Worm (Caenorhabditis elegans): ENCODE measurements around the gene disl-2.

Gene disl-2

DNA sequence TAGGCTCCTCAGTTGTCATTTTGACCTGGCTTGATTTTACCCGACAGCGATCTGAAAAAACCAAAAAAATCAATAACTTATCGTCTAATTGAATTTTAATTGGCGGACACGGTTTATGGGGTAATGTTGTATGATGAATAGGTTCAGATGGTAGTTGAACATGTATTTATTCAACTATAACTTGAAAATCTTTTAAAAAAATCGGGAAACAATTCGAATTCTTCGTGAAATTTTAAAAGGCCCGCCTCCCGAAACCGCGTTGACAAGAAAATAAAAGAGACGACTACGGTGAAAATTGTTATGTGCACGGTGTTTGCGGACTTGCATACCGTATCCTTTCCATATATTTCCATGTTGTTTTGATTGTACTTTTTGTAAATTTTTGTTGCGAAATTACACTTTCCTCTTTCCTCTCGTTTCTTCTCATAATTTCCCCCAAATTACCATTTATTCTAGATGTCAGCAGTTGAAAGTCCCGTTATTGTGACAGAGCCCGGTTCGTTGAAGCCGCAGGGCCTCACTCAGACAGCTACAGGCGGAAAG lies at the start of gene disl-2, which contains the start of gene T24G10.2:
Gene disl-2, plus strand, starts transcription at position 457 of the 543 bp plus-strand sequence.
Gene T24G10.2, minus strand, starts transcription at position 51 of the 543 bp plus-strand sequence.
- peak; percentile 38 for TF ChIP-seq cog-1 (tag; optimal IDR thresholded peaks at IDR 0.05)
- no peak for TF ChIP-seq ztf-29 (GFP tag; IDR thresholded peaks at IDR 0.05)
- peak; percentile 37; the same call in 1 of the 2 replicates for TF ChIP-seq T22C8.4 (GFP tag; IDR thresholded peaks at IDR 0.05)
- TF ChIP-seq ztf-23 (GFP tag; IDR thresholded peaks at IDR 0.05): no peak

DNA sequence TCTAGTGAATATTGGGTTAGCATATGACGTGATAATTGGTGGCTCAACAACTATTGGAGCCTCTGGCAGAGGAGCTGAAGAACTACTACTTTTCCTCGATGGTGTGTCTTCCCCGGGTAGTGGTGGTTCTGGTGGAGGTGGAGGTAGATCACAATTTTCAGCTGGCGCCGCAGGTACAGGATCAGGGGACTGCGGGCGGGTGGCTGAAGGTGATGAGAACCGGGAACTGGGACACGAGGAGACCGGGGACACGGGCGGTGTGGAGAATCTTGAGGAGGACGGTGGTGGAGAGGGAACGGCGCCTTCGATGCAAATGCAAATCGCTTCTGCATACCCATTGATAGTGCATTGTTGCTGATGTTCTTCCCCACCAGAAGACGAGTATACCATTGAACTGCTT lies 47.2 kb upstream of the disl-2 start:
- TF ChIP-seq ref-1 (GFP tag; conservative IDR thresholded peaks at IDR 0.05) (no peak), flt-1 (GFP tag; IDR thresholded peaks at IDR 0.05) (no peak), ztf-29 (GFP tag; IDR thresholded peaks at IDR 0.05) (no peak), ztf-23 (GFP tag; IDR thresholded peaks at IDR 0.05) (no peak), med-1 (GFP tag; optimal IDR thresholded peaks at IDR 0.05; ENCODE audit: insufficient read depth) (no peak), tab-1 (GFP tag; IDR thresholded peaks at IDR 0.05) (no peak), klf-2 (GFP tag; conservative IDR thresholded peaks at IDR 0.05) (no peak), cog-1 (tag; optimal IDR thresholded peaks at IDR 0.05) (no peak), T22C8.4 (GFP tag; IDR thresholded peaks at IDR 0.05) (no peak)

DNA sequence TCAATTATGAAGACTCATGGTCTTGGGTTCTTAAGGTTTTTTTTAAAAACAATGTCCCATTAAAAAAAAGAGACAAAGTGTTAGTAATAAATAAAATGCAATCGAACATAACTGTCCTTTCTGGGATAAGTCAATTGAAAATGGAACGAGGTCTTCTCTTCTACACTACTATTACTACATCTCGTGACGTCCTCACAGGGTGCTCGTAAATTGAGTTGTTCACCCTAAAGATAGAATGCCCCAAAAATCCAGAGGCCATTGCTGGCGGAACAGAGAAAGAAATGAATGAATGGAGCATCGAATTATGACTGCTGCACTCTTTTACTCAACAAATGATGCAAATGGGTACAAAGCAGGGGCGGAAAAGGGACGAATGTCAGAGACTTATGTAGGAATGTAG lies 40.5 kb upstream of the disl-2 start:
- TF ChIP-seq T22C8.4 (GFP tag; IDR thresholded peaks at IDR 0.05): no peak
- TF ChIP-seq tab-1 (GFP tag; IDR thresholded peaks at IDR 0.05): no peak
- TF ChIP-seq flt-1 (GFP tag; IDR thresholded peaks at IDR 0.05): no peak

DNA sequence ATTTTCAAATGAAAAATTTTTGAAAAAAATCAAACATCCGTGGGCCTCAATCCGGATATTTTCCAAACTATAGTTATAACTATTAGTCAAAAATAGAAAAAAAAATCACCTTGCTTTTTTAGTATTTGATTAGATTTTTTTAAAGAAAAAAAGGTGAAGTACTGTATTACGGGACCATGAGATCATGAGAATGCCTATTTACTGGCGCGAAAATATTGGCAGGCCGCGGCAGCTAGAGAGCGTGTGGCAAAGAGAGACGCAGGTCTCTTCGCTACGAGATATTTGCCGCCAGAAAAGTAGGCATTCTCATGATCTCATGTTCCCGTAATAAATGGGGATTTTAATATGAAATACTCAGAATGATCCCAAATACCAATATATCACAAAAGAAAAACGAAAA lies 38.0 kb upstream of the disl-2 start:
- TF ChIP-seq cog-1 (tag; optimal IDR thresholded peaks at IDR 0.05) (no peak), klf-2 (GFP tag; conservative IDR thresholded peaks at IDR 0.05) (no peak), flt-1 (GFP tag; IDR thresholded peaks at IDR 0.05) (no peak), ztf-29 (GFP tag; IDR thresholded peaks at IDR 0.05) (no peak), tab-1 (GFP tag; IDR thresholded peaks at IDR 0.05) (no peak)

DNA sequence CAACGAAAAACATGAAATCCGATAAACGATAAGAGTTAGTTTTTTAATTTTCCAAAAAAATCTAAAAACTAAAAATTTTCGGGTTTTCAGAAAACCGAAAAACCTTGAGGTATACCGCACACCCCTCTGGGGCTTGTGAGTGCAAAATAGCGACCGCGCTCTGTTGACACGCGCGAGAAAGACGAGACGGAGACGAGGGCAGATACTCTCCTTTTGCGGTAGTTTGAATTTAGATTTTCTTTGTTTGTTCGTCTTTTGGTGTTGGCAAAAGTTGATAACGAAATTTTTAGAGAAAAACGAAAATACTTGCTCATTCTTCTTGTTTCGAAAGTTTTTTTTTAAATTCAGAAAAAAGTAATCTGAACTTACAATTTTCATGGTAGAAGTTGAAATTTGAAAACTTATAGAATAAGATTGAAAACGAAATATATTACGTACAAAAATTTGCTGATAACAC lies 37.3 kb upstream of the disl-2 start, which contains the start of the genes W03A5.2 and Y32H12A.8:
Gene W03A5.2, plus strand, starts transcription at position 407 of the 457 bp plus-strand sequence.
Gene Y32H12A.8, minus strand, starts transcription at position 410 of the 457 bp plus-strand sequence.
- no peak for TF ChIP-seq klf-2 (GFP tag; conservative IDR thresholded peaks at IDR 0.05)
- TF ChIP-seq ztf-29 (GFP tag; IDR thresholded peaks at IDR 0.05): peak; percentile 64; the same call in 1 of the 2 replicates
- no peak for TF ChIP-seq med-1 (GFP tag; optimal IDR thresholded peaks at IDR 0.05; ENCODE audit: insufficient read depth)

DNA sequence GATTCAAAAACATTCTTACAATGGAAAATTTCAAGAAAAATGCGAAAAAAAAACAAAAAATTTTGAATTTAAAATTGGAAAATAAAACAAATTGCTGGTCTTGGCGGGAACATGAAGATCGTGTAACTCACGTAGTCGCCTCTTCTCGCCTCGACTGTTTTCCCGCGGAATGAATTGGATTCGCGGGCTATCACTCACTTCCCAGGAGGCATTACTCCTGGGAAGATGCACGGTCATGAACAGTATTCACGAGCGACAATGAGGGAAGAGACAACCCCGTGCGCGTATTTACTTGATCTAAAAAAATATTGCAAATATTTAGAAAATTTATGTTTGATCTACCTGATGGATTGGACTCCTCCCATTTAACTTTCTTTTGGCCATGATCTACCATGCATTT lies 36.7 kb upstream of the disl-2 start:
- no peak for TF ChIP-seq T22C8.4 (GFP tag; IDR thresholded peaks at IDR 0.05)
- TF ChIP-seq ztf-23 (GFP tag; IDR thresholded peaks at IDR 0.05): no peak
- no peak for TF ChIP-seq tab-1 (GFP tag; IDR thresholded peaks at IDR 0.05)
- no peak for TF ChIP-seq med-1 (GFP tag; optimal IDR thresholded peaks at IDR 0.05; ENCODE audit: insufficient read depth)
- TF ChIP-seq flt-1 (GFP tag; IDR thresholded peaks at IDR 0.05): no peak
- TF ChIP-seq ztf-29 (GFP tag; IDR thresholded peaks at IDR 0.05): no peak
- no peak for TF ChIP-seq cog-1 (tag; optimal IDR thresholded peaks at IDR 0.05)
- no peak for TF ChIP-seq ref-1 (GFP tag; conservative IDR thresholded peaks at IDR 0.05)
- no peak for TF ChIP-seq klf-2 (GFP tag; conservative IDR thresholded peaks at IDR 0.05)

DNA sequence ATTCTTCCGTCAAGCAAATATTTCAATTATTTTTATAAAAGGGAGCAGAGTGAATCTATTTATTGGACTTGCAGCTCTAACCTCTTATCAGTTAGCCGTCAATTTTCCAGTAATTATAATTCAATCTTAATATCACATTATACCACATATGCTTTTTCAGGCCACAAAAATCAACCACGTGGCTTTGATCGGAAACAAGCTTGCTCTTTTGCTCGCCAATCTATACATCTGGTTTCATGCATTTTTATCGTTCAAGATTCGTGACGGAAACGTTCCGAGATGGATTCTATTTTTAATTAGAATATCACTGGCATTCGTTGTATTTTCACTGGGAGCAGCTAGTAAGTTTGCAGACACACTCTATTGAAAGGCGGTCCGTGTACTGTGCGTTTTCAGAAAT lies 35.9 kb upstream of the disl-2 start:
- TF ChIP-seq med-1 (GFP tag; optimal IDR thresholded peaks at IDR 0.05; ENCODE audit: insufficient read depth): no peak
- no peak for TF ChIP-seq tab-1 (GFP tag; IDR thresholded peaks at IDR 0.05)
- no peak for TF ChIP-seq ref-1 (GFP tag; conservative IDR thresholded peaks at IDR 0.05)
- no peak for TF ChIP-seq cog-1 (tag; optimal IDR thresholded peaks at IDR 0.05)
- no peak for TF ChIP-seq ztf-23 (GFP tag; IDR thresholded peaks at IDR 0.05)

DNA sequence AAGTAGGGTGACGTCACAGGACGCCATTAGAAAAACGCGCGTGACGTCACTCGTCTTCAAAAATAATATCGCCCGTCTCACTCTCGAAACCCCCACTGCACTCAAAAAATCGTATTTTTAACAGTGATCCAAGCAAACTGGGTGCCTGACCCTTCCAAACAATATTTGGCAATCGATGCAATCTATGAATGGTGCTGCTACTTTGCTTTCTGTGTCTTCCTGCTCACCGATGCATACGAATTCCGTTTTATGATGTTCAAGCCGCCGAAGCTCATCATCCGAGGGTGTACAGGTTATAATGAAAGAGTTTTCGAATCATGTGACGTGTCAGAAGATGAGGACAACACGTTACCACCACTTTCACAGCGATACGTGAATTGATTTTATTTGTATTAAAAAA lies 35.4 kb upstream of the disl-2 start, which contains the start of gene W03A5.1:
Gene W03A5.1, plus strand, starts transcription at position 301 of the 400 bp plus-strand sequence.
- TF ChIP-seq med-1 (GFP tag; optimal IDR thresholded peaks at IDR 0.05; ENCODE audit: insufficient read depth) (no peak), flt-1 (GFP tag; IDR thresholded peaks at IDR 0.05) (no peak), T22C8.4 (GFP tag; IDR thresholded peaks at IDR 0.05) (no peak), ztf-23 (GFP tag; IDR thresholded peaks at IDR 0.05) (no peak), ztf-29 (GFP tag; IDR thresholded peaks at IDR 0.05) (no peak), klf-2 (GFP tag; conservative IDR thresholded peaks at IDR 0.05) (no peak), ref-1 (GFP tag; conservative IDR thresholded peaks at IDR 0.05) (no peak), tab-1 (GFP tag; IDR thresholded peaks at IDR 0.05) (no peak), cog-1 (tag; optimal IDR thresholded peaks at IDR 0.05) (no peak)

DNA sequence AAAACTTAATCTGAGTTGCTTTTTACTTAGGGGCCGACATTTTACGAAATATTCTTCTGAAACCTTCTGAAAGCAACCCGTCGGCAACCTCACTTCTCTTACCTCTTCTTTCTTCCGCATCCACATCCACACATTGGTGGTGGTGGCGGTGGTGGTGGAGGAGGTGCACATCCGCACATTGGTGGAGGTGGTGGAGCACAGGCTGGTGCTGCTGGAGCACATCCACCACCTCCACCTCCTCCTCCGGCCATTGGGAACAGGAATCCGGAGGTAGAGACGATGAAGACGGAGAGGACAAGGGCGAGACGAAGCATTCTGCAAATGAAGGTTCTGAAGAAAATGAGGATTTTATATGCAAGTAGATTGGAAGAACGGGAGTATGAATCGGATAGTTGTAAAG lies 29.3 kb upstream of the disl-2 start, which contains the start of gene grl-22:
Gene grl-22, minus strand, starts transcription at position 332 of the 400 bp plus-strand sequence.
- TF ChIP-seq cog-1 (tag; optimal IDR thresholded peaks at IDR 0.05) (no peak), tab-1 (GFP tag; IDR thresholded peaks at IDR 0.05) (no peak), med-1 (GFP tag; optimal IDR thresholded peaks at IDR 0.05; ENCODE audit: insufficient read depth) (no peak), ztf-23 (GFP tag; IDR thresholded peaks at IDR 0.05) (no peak), T22C8.4 (GFP tag; IDR thresholded peaks at IDR 0.05) (no peak), klf-2 (GFP tag; conservative IDR thresholded peaks at IDR 0.05) (no peak), ref-1 (GFP tag; conservative IDR thresholded peaks at IDR 0.05) (no peak), flt-1 (GFP tag; IDR thresholded peaks at IDR 0.05) (no peak), ztf-29 (GFP tag; IDR thresholded peaks at IDR 0.05) (no peak)

DNA sequence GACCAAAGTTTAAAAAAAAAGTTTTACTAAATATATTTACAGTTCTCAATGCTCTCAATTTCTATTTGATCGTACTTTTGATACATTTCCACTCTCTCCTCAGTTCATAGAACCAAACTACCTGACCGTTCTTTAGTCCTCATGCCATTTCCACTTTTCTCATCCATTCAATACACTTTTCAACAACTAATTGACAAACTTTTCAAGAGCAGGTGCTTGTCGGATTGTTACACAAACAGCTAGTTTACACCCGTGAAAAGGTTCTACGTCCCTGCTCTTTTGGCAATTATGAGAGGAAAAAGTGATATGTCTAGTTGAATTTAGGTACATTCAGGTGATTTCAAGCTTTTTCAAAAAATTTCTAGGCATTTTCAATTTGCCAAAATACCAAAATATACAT lies 25.0 kb upstream of the disl-2 start:
- TF ChIP-seq med-1 (GFP tag; optimal IDR thresholded peaks at IDR 0.05; ENCODE audit: insufficient read depth): no peak
- no peak for TF ChIP-seq ztf-23 (GFP tag; IDR thresholded peaks at IDR 0.05)
- TF ChIP-seq cog-1 (tag; optimal IDR thresholded peaks at IDR 0.05): no peak
- no peak for TF ChIP-seq tab-1 (GFP tag; IDR thresholded peaks at IDR 0.05)
- TF ChIP-seq klf-2 (GFP tag; conservative IDR thresholded peaks at IDR 0.05): no peak

All from whole organism, midembryonic.